Worm (Caenorhabditis elegans) whole organism, L4 larva: ENCODE results near the gene C38H2.2.

Experiments
- aly-2 ChIP-seq: sonication (generic microtip); optimal IDR thresholded peaks from 2 replicates; lab custom pipeline; 2018; ENCODE audit warnings: missing biosample characterization, missing genetic modification characterization
- ctbp-1 ChIP-seq: fragments of 200-800 bp; sonication (Bioruptor generic); IDR thresholded peaks from 2 replicates; pipeline ENCODE4 v1.3.6; 2022; ENCODE audit warnings: missing genetic modification reagents, missing genetic modification characterization, missing compliant biosample characterization
- dmd-6 ChIP-seq: fragments of 200-800 bp; sonication (Bioruptor generic); IDR thresholded peaks from 2 replicates; pipeline ENCODE4 v1.3.6; 2022; ENCODE audit warnings: missing genetic modification reagents, missing genetic modification characterization, missing compliant biosample characterization
- lin-39 ChIP-seq: fragments of 150-350 bp; optimal IDR thresholded peaks from 2 replicates; lab custom pipeline; 2014; ENCODE audit warnings: missing biosample characterization, missing genetic modification reagents, missing genetic modification characterization
- nhr-77 ChIP-seq: fragments of 150-350 bp; optimal IDR thresholded peaks from 2 replicates; lab custom pipeline; 2014; ENCODE audit warnings: missing biosample characterization, missing genetic modification characterization
- pha-4 ChIP-seq, 2 experiments: fragments of 150-350 bp in 1 of 2; fragments of 200-800 bp in 1 of 2; sonication (Bioruptor generic) in 1 of 2; IDR thresholded peaks in 1 of 2; optimal IDR thresholded peaks in 1 of 2; 2 replicates each; pipeline versions ENCODE4 v1.3.6 to Lab custom; 2014 to 2022; ENCODE audit warnings: missing genetic modification characterization in 2 of 2, missing genetic modification reagents in 2 of 2, missing biosample characterization in 1 of 2, missing compliant biosample characterization in 1 of 2
- snpc-4 ChIP-seq: fragments of 150-350 bp; optimal IDR thresholded peaks from 2 replicates; lab custom pipeline; 2014; ENCODE audit warnings: missing biosample characterization, missing genetic modification characterization
- unc-62 ChIP-seq, 3 experiments: fragments of 150-350 bp in 1 of 3; sonication (generic microtip); optimal IDR thresholded peaks in 2 of 3; peaks in 1 of 3; 1 replicate in 1 of 3; 2 replicates in 2 of 3; lab custom pipeline; 2014 to 2017; ENCODE audit warnings: missing biosample characterization in 3 of 3, missing genetic modification characterization in 3 of 3, missing genetic modification reagents in 3 of 3, missing genotype in 1 of 3

DNA sequence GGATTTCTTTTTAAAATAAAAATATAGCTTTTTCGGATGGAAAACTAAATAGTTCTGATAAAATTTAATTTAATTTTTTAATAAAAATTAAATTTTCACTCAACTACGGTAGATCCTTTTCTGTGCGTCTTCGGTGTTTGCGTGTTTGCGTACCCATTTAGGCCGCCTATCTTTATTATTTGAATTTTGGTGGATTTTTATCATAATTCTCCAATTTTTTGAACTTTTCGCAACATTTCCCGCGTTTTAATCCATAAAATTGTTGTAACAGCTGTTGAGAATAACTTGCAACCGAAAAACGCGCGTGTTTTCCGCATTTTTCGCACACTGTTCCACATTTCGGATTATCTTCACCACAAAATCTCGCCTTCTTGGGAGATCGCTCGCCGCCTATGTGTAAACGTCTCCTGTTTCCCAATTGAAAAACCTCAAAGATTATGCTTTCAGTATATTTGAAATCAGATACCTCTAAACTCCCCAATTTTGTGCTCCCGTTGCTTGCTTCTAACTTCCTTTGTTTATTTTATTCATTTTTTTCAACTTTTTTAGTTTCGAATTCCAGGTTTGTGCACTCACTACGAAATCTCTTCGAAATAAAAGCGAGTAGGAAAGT lies 29.9 kb upstream of the C38H2.2 start, which contains the start of gene T07C4.3:
- no peak for TF ChIP-seq dmd-6 (GFP tag; lab: Robert Waterston, UW)
- no peak for TF ChIP-seq lin-39
- no peak for TF ChIP-seq pha-4 (GFP tag; IDR thresholded peaks at IDR 0.05; lab: Robert Waterston, UW)
- no peak for TF ChIP-seq pha-4 (tag; optimal IDR thresholded peaks at IDR 0.05; lab: Kevin White, UChicago)
- no peak for TF ChIP-seq ctbp-1 (GFP tag; lab: Robert Waterston, UW)
- no peak for TF ChIP-seq nhr-77 (tag; lab: Kevin White, UChicago)
- TF ChIP-seq unc-62 (GFP tag; optimal IDR thresholded peaks at IDR 0.05 in 1 of 2; lab: Kevin White, UChicago) = peak in 1 of 2 experiments; percentile 88
- TF ChIP-seq unc-62 (tag; optimal IDR thresholded peaks at IDR 0.05; lab: Kevin White, UChicago) = no peak
- no peak for TF ChIP-seq snpc-4 (tag; lab: Kevin White, UChicago)
- TF ChIP-seq aly-2 (tag; lab: Kevin White, UChicago) = no peak
